Worm (Caenorhabditis elegans) whole organism, late embryonic: Measurements from ENCODE around the gene C16C10.2.

Experiments
- C08G9.2 ChIP-seq: sonication (generic microtip); optimal IDR thresholded peaks from 2 replicates; lab custom pipeline; 2016; ENCODE audit warnings: mild to moderate bottlenecking, missing genetic modification characterization, moderate library complexity, missing compliant biosample characterization
- C38D4.7 ChIP-seq: fragments of 200-800 bp; sonication (Bioruptor generic); optimal IDR thresholded peaks from 2 replicates; lab custom pipeline; 2018; ENCODE audit warnings: mild to moderate bottlenecking, missing genetic modification characterization, moderate library complexity, missing compliant biosample characterization
- F13H6.1 ChIP-seq: sonication (generic microtip); optimal IDR thresholded peaks from 2 replicates; lab custom pipeline; 2016; ENCODE audit warnings: missing genetic modification characterization, missing compliant biosample characterization
- K02D7.2 ChIP-seq: sonication (generic microtip); optimal IDR thresholded peaks from 2 replicates; lab custom pipeline; 2017; ENCODE audit warnings: mild to moderate bottlenecking, missing genetic modification characterization, missing compliant biosample characterization
- K09A11.1 ChIP-seq: sonication (generic microtip); optimal IDR thresholded peaks from 2 replicates; lab custom pipeline; 2017; ENCODE audit warnings: antibody characterized with exemption, mild to moderate bottlenecking, missing genetic modification characterization, missing compliant biosample characterization; ENCODE audit not compliant: insufficient read depth
- T23F11.4 ChIP-seq: fragments of 200-800 bp; sonication (Bioruptor generic); optimal IDR thresholded peaks from 2 replicates; lab custom pipeline; 2018; ENCODE audit warnings: mild to moderate bottlenecking, missing genetic modification characterization, missing compliant biosample characterization
- Y22D7AL.16 ChIP-seq: sonication (generic microtip); optimal IDR thresholded peaks from 2 replicates; lab custom pipeline; 2016; ENCODE audit warnings: missing genetic modification characterization, missing compliant biosample characterization
- ama-1 ChIP-seq: fragments of 150-350 bp; optimal IDR thresholded peaks from 2 replicates; lab custom pipeline; 2014
- ceh-18 ChIP-seq: sonication (generic microtip); optimal IDR thresholded peaks from 2 replicates; lab custom pipeline; 2016; ENCODE audit warnings: missing genetic modification characterization, missing compliant biosample characterization
- ceh-19 ChIP-seq: fragments of 200-800 bp; sonication (Bioruptor generic); optimal IDR thresholded peaks from 2 replicates; lab custom pipeline; 2018; ENCODE audit warnings: mild to moderate bottlenecking, missing genetic modification characterization, missing compliant biosample characterization
- ceh-22 ChIP-seq: sonication (generic microtip); optimal IDR thresholded peaks from 2 replicates; lab custom pipeline; 2017; ENCODE audit warnings: missing biosample characterization, missing genetic modification characterization
- ceh-24 ChIP-seq: sonication (generic microtip); optimal IDR thresholded peaks from 2 replicates; lab custom pipeline; 2016; ENCODE audit warnings: mild to moderate bottlenecking, missing genetic modification characterization, missing compliant biosample characterization
- ceh-30 ChIP-seq: fragments of 150-350 bp; optimal IDR thresholded peaks from 2 replicates; lab custom pipeline; 2014; ENCODE audit warnings: missing biosample characterization, missing genetic modification characterization
- ceh-31 ChIP-seq: sonication (generic microtip); optimal IDR thresholded peaks from 2 replicates; lab custom pipeline; 2016; ENCODE audit warnings: missing genetic modification characterization, missing compliant biosample characterization
- ceh-34 ChIP-seq: sonication (generic microtip); optimal IDR thresholded peaks from 2 replicates; lab custom pipeline; 2016; ENCODE audit warnings: mild to moderate bottlenecking, missing genetic modification characterization, missing compliant biosample characterization
- ceh-45 ChIP-seq: fragments of 200-800 bp; sonication (Bioruptor generic); IDR thresholded peaks from 2 replicates; pipeline ENCODE4 v1.3.6; 2022; ENCODE audit warnings: missing genetic modification reagents, missing genetic modification characterization, missing compliant biosample characterization
- ceh-48 ChIP-seq: sonication (generic microtip); optimal IDR thresholded peaks from 2 replicates; lab custom pipeline; 2016; ENCODE audit warnings: missing genetic modification characterization, inconsistent platforms, missing compliant biosample characterization
- ceh-9 ChIP-seq: sonication (generic microtip); optimal IDR thresholded peaks from 2 replicates; lab custom pipeline; 2016; ENCODE audit warnings: mild to moderate bottlenecking, missing genetic modification characterization, inconsistent platforms, missing compliant biosample characterization
- dmd-4 ChIP-seq: sonication (generic microtip); optimal IDR thresholded peaks from 2 replicates; lab custom pipeline; 2016; ENCODE audit warnings: borderline replicate concordance, missing genetic modification characterization, missing compliant biosample characterization
- elt-2 ChIP-seq: sonication (generic microtip); optimal IDR thresholded peaks from 2 replicates; lab custom pipeline; 2016; ENCODE audit warnings: missing genetic modification reagents, missing genetic modification characterization, missing compliant biosample characterization
- elt-4 ChIP-seq: sonication (generic microtip); optimal IDR thresholded peaks from 2 replicates; lab custom pipeline; 2016; ENCODE audit warnings: missing genetic modification characterization, missing compliant biosample characterization
- ets-4 ChIP-seq: sonication (generic microtip); optimal IDR thresholded peaks from 2 replicates; lab custom pipeline; 2016; ENCODE audit warnings: missing genetic modification characterization, missing compliant biosample characterization
- eyg-1 ChIP-seq: sonication (generic microtip); optimal IDR thresholded peaks from 2 replicates; lab custom pipeline; 2016; ENCODE audit warnings: missing genotype, missing genetic modification characterization, missing compliant biosample characterization
- fax-1 ChIP-seq: sonication (generic microtip); optimal IDR thresholded peaks from 2 replicates; lab custom pipeline; 2016; ENCODE audit warnings: missing genotype, missing genetic modification characterization, missing compliant biosample characterization
- fkh-10 ChIP-seq: fragments of 150-350 bp; optimal IDR thresholded peaks from 2 replicates; lab custom pipeline; 2014; ENCODE audit warnings: missing biosample characterization, missing genetic modification reagents, missing genetic modification characterization
- gmeb-2 ChIP-seq: sonication (generic microtip); optimal IDR thresholded peaks from 2 replicates; lab custom pipeline; 2016; ENCODE audit warnings: missing genetic modification characterization, inconsistent platforms, missing compliant biosample characterization
- hlh-13 ChIP-seq: fragments of 200-800 bp; sonication (Bioruptor generic); optimal IDR thresholded peaks from 2 replicates; lab custom pipeline; 2018; ENCODE audit warnings: mild to moderate bottlenecking, missing genetic modification characterization, missing compliant biosample characterization
- hlh-15 ChIP-seq: sonication (generic microtip); optimal IDR thresholded peaks from 2 replicates; lab custom pipeline; 2016; ENCODE audit warnings: missing genetic modification characterization, missing compliant biosample characterization
- hlh-6 ChIP-seq: sonication (generic microtip); optimal IDR thresholded peaks from 2 replicates; lab custom pipeline; 2016; ENCODE audit warnings: missing genotype, missing genetic modification characterization, missing compliant biosample characterization
- hlh-8 ChIP-seq: sonication (generic microtip); optimal IDR thresholded peaks from 2 replicates; lab custom pipeline; 2016; ENCODE audit warnings: missing genotype, missing genetic modification characterization, missing compliant biosample characterization
- mec-3 ChIP-seq: sonication (generic microtip); optimal IDR thresholded peaks from 2 replicates; lab custom pipeline; 2016; ENCODE audit warnings: borderline replicate concordance, missing genetic modification characterization, missing compliant biosample characterization
- nhr-11 ChIP-seq: fragments of 150-350 bp; optimal IDR thresholded peaks from 2 replicates; lab custom pipeline; 2014; ENCODE audit warnings: missing biosample characterization, missing genetic modification characterization
- nhr-232 ChIP-seq: sonication (generic microtip); optimal IDR thresholded peaks from 2 replicates; lab custom pipeline; 2016; ENCODE audit warnings: missing genetic modification characterization, missing compliant biosample characterization
- npax-4 ChIP-seq: sonication (generic microtip); optimal IDR thresholded peaks from 2 replicates; lab custom pipeline; 2016; ENCODE audit warnings: missing genetic modification characterization, missing compliant biosample characterization
- pag-3 ChIP-seq: sonication (generic microtip); optimal IDR thresholded peaks from 2 replicates; lab custom pipeline; 2016; ENCODE audit warnings: missing compliant biosample characterization, missing genetic modification characterization, borderline replicate concordance
- pat-9 ChIP-seq: fragments of 200-800 bp; sonication (Bioruptor generic); optimal IDR thresholded peaks from 2 replicates; lab custom pipeline; 2018; ENCODE audit warnings: mild to moderate bottlenecking, missing genetic modification characterization, moderate library complexity, missing compliant biosample characterization
- pax-1 ChIP-seq: fragments of 150-350 bp; optimal IDR thresholded peaks from 2 replicates; lab custom pipeline; 2014; ENCODE audit warnings: missing biosample characterization, missing genetic modification characterization
- pha-2 ChIP-seq: sonication (generic microtip); optimal IDR thresholded peaks from 2 replicates; lab custom pipeline; 2017; ENCODE audit warnings: mild to moderate bottlenecking, missing genetic modification characterization, missing compliant biosample characterization
- pha-4 ChIP-seq: fragments of 150-350 bp; optimal IDR thresholded peaks from 2 replicates; lab custom pipeline; 2018; ENCODE audit warnings: missing biosample characterization, missing genetic modification reagents, missing genetic modification characterization
- pros-1 ChIP-seq: fragments of 150-350 bp; optimal IDR thresholded peaks from 2 replicates; lab custom pipeline; 2014; ENCODE audit warnings: missing biosample characterization, missing genetic modification reagents, missing genetic modification characterization
- ref-2 ChIP-seq: sonication (generic microtip); optimal IDR thresholded peaks from 2 replicates; lab custom pipeline; 2016; ENCODE audit warnings: missing genetic modification characterization, missing compliant biosample characterization
- sox-2 ChIP-seq: fragments of 200-800 bp; sonication (Bioruptor generic); IDR thresholded peaks from 2 replicates; pipeline ENCODE4 v1.3.6; 2022; ENCODE audit warnings: missing genetic modification reagents, missing genetic modification characterization, missing compliant biosample characterization
- sox-4 ChIP-seq: sonication (generic microtip); optimal IDR thresholded peaks from 2 replicates; lab custom pipeline; 2017; ENCODE audit warnings: mild to moderate bottlenecking, missing genetic modification characterization, inconsistent platforms, missing compliant biosample characterization
- syd-9 ChIP-seq: sonication (generic microtip); optimal IDR thresholded peaks from 2 replicates; lab custom pipeline; 2016; ENCODE audit warnings: mild to moderate bottlenecking, missing genetic modification characterization, moderate library complexity, missing compliant biosample characterization
- tbx-2 ChIP-seq: sonication (generic microtip); optimal IDR thresholded peaks from 2 replicates; lab custom pipeline; 2016; ENCODE audit warnings: missing genetic modification characterization, missing compliant biosample characterization
- tbx-7 ChIP-seq: sonication (generic microtip); optimal IDR thresholded peaks from 2 replicates; lab custom pipeline; 2016; ENCODE audit warnings: missing genotype, missing genetic modification characterization, missing compliant biosample characterization
- unc-3 ChIP-seq, 2 experiments: fragments of 200-800 bp in 1 of 2; sonication (Bioruptor generic) in 1 of 2; sonication (generic microtip) in 1 of 2; conservative IDR thresholded peaks in 1 of 2; optimal IDR thresholded peaks in 1 of 2; 2 replicates each; pipeline versions ENCODE4 v1.3.6 to Lab custom; 2016 to 2022; ENCODE audit warnings: missing compliant biosample characterization in 2 of 2, missing genetic modification characterization in 2 of 2, missing genetic modification reagents in 1 of 2
- unc-42 ChIP-seq: sonication (generic microtip); optimal IDR thresholded peaks from 2 replicates; lab custom pipeline; 2016; ENCODE audit warnings: missing genotype, missing genetic modification characterization, missing compliant biosample characterization
- unc-55 ChIP-seq: sonication (generic microtip); optimal IDR thresholded peaks from 2 replicates; lab custom pipeline; 2017; ENCODE audit warnings: missing biosample characterization, missing genetic modification reagents, missing genetic modification characterization
- unc-86 ChIP-seq: sonication (generic microtip); optimal IDR thresholded peaks from 2 replicates; lab custom pipeline; 2016; ENCODE audit warnings: missing genetic modification characterization, missing compliant biosample characterization
- zip-5 ChIP-seq: sonication (generic microtip); optimal IDR thresholded peaks from 2 replicates; lab custom pipeline; 2016; ENCODE audit warnings: missing genetic modification characterization, missing compliant biosample characterization
- ztf-16 ChIP-seq: sonication (generic microtip); optimal IDR thresholded peaks from 2 replicates; lab custom pipeline; 2017; ENCODE audit warnings: missing genetic modification characterization, missing compliant biosample characterization

Gene C16C10.2

ce11 chrIII:4170903-4171377 lies 7.5 kb downstream of the C16C10.2 start, which contains the start of the genes rnf-121 and C16C10.4:
TSS of gene rnf-121 (minus strand) at chrIII:4170953.
TSS of gene C16C10.4 (plus strand) at chrIII:4171336.
- TF ChIP-seq tbx-7 (tag; lab: Kevin White, UChicago) (peak; percentile 59), fax-1 (tag; lab: Kevin White, UChicago) (peak; percentile 94), pros-1 (tag; lab: Kevin White, UChicago) (peak; percentile 11), pha-2 (peak; percentile 92), tbx-2 (peak; percentile 90), gmeb-2 (tag; lab: Kevin White, UChicago) (peak; percentile 88), fkh-10 (GFP tag; lab: Kevin White, UChicago) (peak; percentile 64), nhr-232 (tag; lab: Kevin White, UChicago) (peak; percentile 83), pag-3 (tag; lab: Kevin White, UChicago) (peak; percentile 37), syd-9 (tag; lab: Kevin White, UChicago) (peak; percentile 92), sox-2 (GFP tag; lab: Robert Waterston, UW) (0 out of 2 replicates have a peak, but pooled peaks have one; percentile 29), ref-2 (tag; lab: Kevin White, UChicago) (peak; percentile 94), ceh-34 (tag; lab: Kevin White, UChicago) (peak; percentile 91), zip-5 (tag; lab: Kevin White, UChicago) (peak; percentile 85), Y22D7AL.16 (tag; lab: Kevin White, UChicago) (peak; percentile 83), npax-4 (tag; lab: Kevin White, UChicago) (peak; percentile 82), ceh-45 (GFP tag; lab: Robert Waterston, UW) (peak; percentile 81; the same call in 1 of the 2 replicates), ceh-31 (tag; lab: Kevin White, UChicago) (peak; percentile 90), pax-1 (tag; lab: Kevin White, UChicago) (no peak), ztf-16 (tag; lab: Kevin White, UChicago) (peak; percentile 88), ceh-18 (tag; lab: Kevin White, UChicago) (peak; percentile 62), ets-4 (peak; percentile 69), pat-9 (peak; percentile 90), unc-55 (GFP tag; lab: Kevin White, UChicago) (no peak), T23F11.4 (peak; percentile 83), sox-4 (tag; lab: Kevin White, UChicago) (peak; percentile 91), unc-42 (tag; lab: Kevin White, UChicago) (peak; percentile 38), F13H6.1 (peak; percentile 84), hlh-13 (GFP tag; lab: Kevin White, UChicago) (peak; percentile 71), hlh-6 (tag; lab: Kevin White, UChicago) (peak; percentile 85), ceh-30 (peak; percentile 93), C38D4.7 (GFP tag; lab: Kevin White, UChicago) (peak; percentile 90), mec-3 (no peak), ama-1 (lab: Kevin White, UChicago) (no peak), elt-4 (tag; lab: Kevin White, UChicago) (no peak), ceh-48 (tag; lab: Kevin White, UChicago) (peak; percentile 76), K09A11.1 (tag; lab: Kevin White, UChicago) (peak; percentile 96), ceh-24 (tag; lab: Kevin White, UChicago) (peak; percentile 82), unc-86 (tag; lab: Kevin White, UChicago) (peak; percentile 93), nhr-11 (tag; lab: Kevin White, UChicago) (no peak), eyg-1 (tag; lab: Kevin White, UChicago) (peak; percentile 85), ceh-22 (tag; lab: Kevin White, UChicago) (peak; percentile 63), hlh-15 (tag; lab: Kevin White, UChicago) (peak; percentile 94), dmd-4 (tag; lab: Kevin White, UChicago) (peak; percentile 77), K02D7.2 (tag; lab: Kevin White, UChicago) (peak; percentile 93), pha-4 (no peak), C08G9.2 (tag; lab: Kevin White, UChicago) (peak; percentile 91), elt-2 (tag; lab: Kevin White, UChicago) (peak; percentile 97), ceh-9 (tag; lab: Kevin White, UChicago) (no peak), ceh-19 (peak; percentile 92), hlh-8 (tag; lab: Kevin White, UChicago) (peak; percentile 94), unc-3 (GFP tag; conservative IDR thresholded peaks at IDR 0.05; lab: Robert Waterston, UW) (peak; percentile 85), unc-3 (tag; optimal IDR thresholded peaks at IDR 0.05; lab: Kevin White, UChicago) (peak; percentile 91)
